Fruit fly (Drosophila melanogaster) whole organism, embryonic: ENCODE results near the gene Sik2.

Experiments
- Abd-B ChIP-seq: fragments of 200-800 bp; sonication (Bioruptor generic); optimal IDR thresholded peaks from 2 replicates; lab custom pipeline; 2018; ENCODE audit warnings: missing biosample characterization, mild to moderate bottlenecking, missing genetic modification characterization, moderate library complexity
- Ada2b ChIP-seq: fragments of 200-800 bp; sonication (Bioruptor generic); IDR thresholded peaks from 2 replicates; pipeline ENCODE4 v1.3.6; 2022; ENCODE audit warnings: missing biosample characterization, missing genetic modification characterization
- Atf3 ChIP-seq: fragments of 200-800 bp; sonication (Bioruptor generic); optimal IDR thresholded peaks from 3 replicates; lab custom pipeline; 2016; ENCODE audit warnings: missing biosample characterization, missing genetic modification characterization
- Bteb2 ChIP-seq: fragments of 200-800 bp; sonication (Bioruptor generic); optimal IDR thresholded peaks from 2 replicates; lab custom pipeline; 2016; ENCODE audit warnings: missing biosample characterization, missing genetic modification characterization
- CG10565 ChIP-seq: fragments of 200-800 bp; sonication (Bioruptor generic); optimal IDR thresholded peaks from 3 replicates; lab custom pipeline; 2016; ENCODE audit warnings: missing biosample characterization, mild to moderate bottlenecking, missing genetic modification characterization
- CG11504 ChIP-seq: fragments of 200-800 bp; sonication (Bioruptor generic); optimal IDR thresholded peaks from 3 replicates; lab custom pipeline; 2019; ENCODE audit warnings: missing biosample characterization, mild to moderate bottlenecking, missing genetic modification characterization, moderate library complexity
- CG12155 ChIP-seq: fragments of 200-800 bp; sonication (Bioruptor generic); optimal IDR thresholded peaks from 3 replicates; lab custom pipeline; 2016; ENCODE audit warnings: missing biosample characterization, missing genetic modification characterization
- CG12219 ChIP-seq: fragments of 200-800 bp; sonication (Bioruptor generic); optimal IDR thresholded peaks from 3 replicates; lab custom pipeline; 2018; ENCODE audit warnings: missing biosample characterization, mild to moderate bottlenecking, missing genetic modification characterization
- CG12391 ChIP-seq: fragments of 200-800 bp; sonication (Bioruptor generic); optimal IDR thresholded peaks from 3 replicates; lab custom pipeline; 2018; ENCODE audit warnings: missing biosample characterization, mild to moderate bottlenecking, missing genetic modification characterization, moderate library complexity
- CG12659 ChIP-seq: fragments of 200-800 bp; sonication (Bioruptor generic); optimal IDR thresholded peaks from 3 replicates; lab custom pipeline; 2017; ENCODE audit warnings: mild to moderate bottlenecking, missing biosample characterization, missing genetic modification reagents, missing genetic modification characterization
- CG14050 ChIP-seq: fragments of 200-800 bp; sonication (Bioruptor generic); IDR thresholded peaks from 3 replicates; pipeline ENCODE4 v1.3.6; 2022; ENCODE audit warnings: missing biosample characterization, missing genetic modification characterization
- CG17385 ChIP-seq: fragments of 200-800 bp; sonication (Bioruptor generic); optimal IDR thresholded peaks from 3 replicates; lab custom pipeline; 2018; ENCODE audit warnings: missing biosample characterization, mild to moderate bottlenecking, missing genetic modification characterization
- CG18599 ChIP-seq: fragments of 200-800 bp; sonication (Bioruptor generic); optimal IDR thresholded peaks from 3 replicates; lab custom pipeline; 2017; ENCODE audit warnings: missing biosample characterization, missing genetic modification characterization, mild to moderate bottlenecking, moderate library complexity, missing genetic modification reagents
- CG2202 ChIP-seq: fragments of 200-800 bp; sonication (Bioruptor generic); optimal IDR thresholded peaks from 2 replicates; lab custom pipeline; 2018; ENCODE audit warnings: missing biosample characterization, mild to moderate bottlenecking, missing genetic modification characterization
- CG2889 ChIP-seq: fragments of 200-800 bp; sonication (Bioruptor generic); IDR thresholded peaks from 3 replicates; pipeline ENCODE4 v1.3.6; 2022; ENCODE audit warnings: missing biosample characterization, missing genetic modification characterization
- CG31441 ChIP-seq: fragments of 200-800 bp; sonication (Bioruptor generic); IDR thresholded peaks from 2 replicates; pipeline ENCODE4 v1.3.6; 2022; ENCODE audit warnings: missing biosample characterization, missing genetic modification characterization
- CG34224 ChIP-seq: fragments of 200-800 bp; sonication (Bioruptor generic); IDR thresholded peaks from 3 replicates; pipeline ENCODE4 v1.3.6; 2022; ENCODE audit warnings: missing biosample characterization, missing genetic modification characterization; ENCODE audit not compliant: partially characterized antibody
- CG4730 ChIP-seq: fragments of 200-800 bp; sonication (Bioruptor generic); IDR thresholded peaks from 2 replicates; pipeline ENCODE4 v1.3.6; 2022; ENCODE audit warnings: missing biosample characterization, missing genetic modification characterization
- CG6175 ChIP-seq: fragments of 200-800 bp; sonication (Bioruptor generic); IDR thresholded peaks from 3 replicates; pipeline ENCODE4 v1.3.6; 2022; ENCODE audit warnings: missing biosample characterization, missing genetic modification characterization
- CG7556 ChIP-seq: fragments of 200-800 bp; sonication (Bioruptor generic); optimal IDR thresholded peaks from 2 replicates; lab custom pipeline; 2017; ENCODE audit warnings: missing biosample characterization, mild to moderate bottlenecking, missing genetic modification characterization
- CG8290 ChIP-seq, 3 experiments: fragments of 200-800 bp; sonication (Bioruptor generic); optimal IDR thresholded peaks; 2 replicates each; lab custom pipeline; 2016 to 2019; ENCODE audit warnings: missing biosample characterization in 3 of 3, missing genetic modification characterization in 3 of 3, mild to moderate bottlenecking in 2 of 3, moderate library complexity in 1 of 3
- CG9609 ChIP-seq: fragments of 200-800 bp; sonication (Bioruptor generic); optimal IDR thresholded peaks from 3 replicates; lab custom pipeline; 2016; ENCODE audit warnings: missing biosample characterization, missing genetic modification characterization
- D19A ChIP-seq: fragments of 200-800 bp; optimal IDR thresholded peaks from 3 replicates; lab custom pipeline; 2019; ENCODE audit warnings: missing biosample characterization, mild to moderate bottlenecking, missing genetic modification characterization, moderate library complexity
- Eip74EF ChIP-seq, 2 experiments: fragments of 200-800 bp in 1 of 2; fragments of >200 bp in 1 of 2; sonication (Bioruptor generic) in 1 of 2; optimal IDR thresholded peaks; 2 replicates each; lab custom pipeline; 2017 to 2019; ENCODE audit warnings: missing biosample characterization in 2 of 2, missing genetic modification characterization in 2 of 2, mild to moderate bottlenecking in 1 of 2, moderate library complexity in 1 of 2
- Mad ChIP-seq: fragments of 200-800 bp; sonication (Bioruptor generic); optimal IDR thresholded peaks from 2 replicates; lab custom pipeline; 2016; ENCODE audit warnings: missing biosample characterization, missing genetic modification characterization
- Opbp ChIP-seq: fragments of 200-800 bp; sonication (Bioruptor generic); IDR thresholded peaks from 3 replicates; pipeline ENCODE4 v1.3.6; 2022; ENCODE audit warnings: missing biosample characterization, missing genetic modification characterization; ENCODE audit not compliant: partially characterized antibody
- PHDP ChIP-seq: fragments of 200-800 bp; sonication (Bioruptor generic); optimal IDR thresholded peaks from 3 replicates; lab custom pipeline; 2018; ENCODE audit warnings: missing biosample characterization, mild to moderate bottlenecking, missing genetic modification characterization, moderate library complexity
- Rfx ChIP-seq: fragments of 200-800 bp; sonication (Bioruptor generic); IDR thresholded peaks from 2 replicates; pipeline ENCODE4 v1.3.6; 2022; ENCODE audit warnings: missing biosample characterization, missing genetic modification characterization
- Spps ChIP-seq: fragments of 200-800 bp; sonication (Bioruptor generic); optimal IDR thresholded peaks from 2 replicates; lab custom pipeline; 2018; ENCODE audit warnings: missing biosample characterization, mild to moderate bottlenecking, missing genetic modification characterization
- Ssrp ChIP-seq: fragments of 200-800 bp; sonication (Bioruptor generic); optimal IDR thresholded peaks from 2 replicates; lab custom pipeline; 2018; ENCODE audit warnings: missing biosample characterization, mild to moderate bottlenecking, missing genetic modification characterization, moderate library complexity
- al ChIP-seq: fragments of 200-800 bp; sonication (Bioruptor generic); IDR thresholded peaks from 2 replicates; pipeline ENCODE4 v1.3.6; 2022; ENCODE audit warnings: missing biosample characterization, missing genetic modification characterization
- ara ChIP-seq: fragments of 200-800 bp; sonication (Bioruptor generic); IDR thresholded peaks from 2 replicates; pipeline ENCODE4 v1.3.6; 2022; ENCODE audit warnings: missing biosample characterization, missing genetic modification characterization
- bbx ChIP-seq: fragments of 200-800 bp; sonication (Bioruptor generic); IDR thresholded peaks from 2 replicates; pipeline ENCODE4 v1.3.6; 2022; ENCODE audit warnings: missing biosample characterization, missing genetic modification characterization; ENCODE audit not compliant: partially characterized antibody
- chinmo ChIP-seq: fragments of 200-800 bp; sonication (Bioruptor generic); IDR thresholded peaks from 4 replicates; pipeline ENCODE4 v1.3.6; 2022; ENCODE audit warnings: missing biosample characterization, missing genetic modification characterization; ENCODE audit not compliant: partially characterized antibody
- croc ChIP-seq: fragments of 200-800 bp; sonication (Bioruptor generic); conservative IDR thresholded peaks from 3 replicates; pipeline ENCODE4 v1.3.6; 2022; ENCODE audit warnings: missing biosample characterization, missing genetic modification characterization
- dimm ChIP-seq: fragments of 200-800 bp; sonication (Bioruptor generic); IDR thresholded peaks from 2 replicates; pipeline ENCODE4 v1.3.6; 2022; ENCODE audit warnings: missing biosample characterization, missing genetic modification characterization
- dysf ChIP-seq: fragments of 200-800 bp; sonication (Bioruptor generic); IDR thresholded peaks from 3 replicates; pipeline ENCODE4 v1.3.6; 2022; ENCODE audit warnings: missing biosample characterization, missing genetic modification characterization
- ftz-f1 ChIP-seq: fragments of 200-800 bp; sonication (Bioruptor generic); optimal IDR thresholded peaks from 2 replicates; lab custom pipeline; 2016; ENCODE audit warnings: missing biosample characterization, missing genetic modification characterization
- mld ChIP-seq: fragments of 200-800 bp; sonication (Bioruptor generic); IDR thresholded peaks from 3 replicates; pipeline ENCODE4 v1.3.6; 2022; ENCODE audit warnings: missing biosample characterization, missing genetic modification characterization; ENCODE audit not compliant: partially characterized antibody
- pan ChIP-seq, 4 experiments: fragments of >200 bp in 3 of 4; fragments of 200-800 bp in 1 of 4; sonication (Bioruptor generic) in 1 of 4; optimal IDR thresholded peaks in 3 of 4; IDR thresholded peaks in 1 of 4; 2 replicates each; pipeline versions ENCODE4 v1.3.6 to Lab custom; 2017 to 2022; ENCODE audit warnings: missing biosample characterization in 2 of 4, missing genetic modification characterization in 2 of 4, mixed read lengths in 1 of 4
- pita ChIP-seq: fragments of 200-800 bp; sonication (Bioruptor generic); optimal IDR thresholded peaks from 2 replicates; lab custom pipeline; 2017; ENCODE audit warnings: missing biosample characterization, mild to moderate bottlenecking, missing genetic modification characterization
- row ChIP-seq: fragments of 200-800 bp; sonication (Bioruptor generic); IDR thresholded peaks from 3 replicates; pipeline ENCODE4 v1.3.6; 2022; ENCODE audit warnings: missing biosample characterization, missing genetic modification characterization
- tgo ChIP-seq: fragments of 200-800 bp; sonication (Bioruptor generic); IDR thresholded peaks from 3 replicates; pipeline ENCODE4 v1.3.6; 2022; ENCODE audit warnings: missing biosample characterization, missing genetic modification characterization
- toy ChIP-seq: fragments of 200-800 bp; sonication (Bioruptor generic); IDR thresholded peaks from 2 replicates; pipeline ENCODE4 v1.3.6; 2022; ENCODE audit warnings: missing biosample characterization, missing genetic modification characterization
- ttk ChIP-seq: fragments of 200-800 bp; sonication (Bioruptor generic); IDR thresholded peaks from 2 replicates; pipeline ENCODE4 v2.1.2; 2022; ENCODE audit warnings: missing biosample characterization, missing genetic modification characterization
- tx ChIP-seq: fragments of 200-800 bp; sonication (Bioruptor generic); optimal IDR thresholded peaks from 2 replicates; lab custom pipeline; 2016; ENCODE audit warnings: missing biosample characterization, missing genetic modification characterization
- unc-4 ChIP-seq: fragments of 200-800 bp; sonication (Bioruptor generic); IDR thresholded peaks from 2 replicates; pipeline ENCODE4 v1.3.6; 2022; ENCODE audit warnings: missing biosample characterization, missing genetic modification characterization; ENCODE audit not compliant: partially characterized antibody
- wek ChIP-seq: fragments of 200-800 bp; sonication (Bioruptor generic); optimal IDR thresholded peaks from 3 replicates; lab custom pipeline; 2018; ENCODE audit warnings: missing biosample characterization, mild to moderate bottlenecking, missing genetic modification characterization, moderate library complexity

Gene Sik2

dm6 chrX:2088798-2089197, 27.1 kb upstream of the Sik2 start (continued):
- TF ChIP-seq pan (optimal IDR thresholded peaks at IDR 0.05; lab: Kevin White, UChicago) (no peak), pan (GFP tag; optimal IDR thresholded peaks at IDR 0.05 in 1 of 2, IDR thresholded peaks at IDR 0.05 in 1 of 2) (peak in 1 of 2 experiments; percentile 6), Ada2b (GFP tag; lab: Robert Waterston, UW) (0 out of 2 replicates have a peak, but pooled peaks have one; percentile 5), CG4730 (GFP tag; lab: Robert Waterston, UW) (no peak), CG18599 (peak; percentile 26), CG2202 (tag; lab: Kevin White, UChicago) (no peak), ara (GFP tag; lab: Robert Waterston, UW) (no peak), PHDP (tag; lab: Kevin White, UChicago) (no peak), CG14050 (GFP tag; lab: Robert Waterston, UW) (no peak), ftz-f1 (GFP tag; lab: Kevin White, UChicago) (peak; percentile 26), tgo (peak; percentile 30; the same call in 1 of the 3 replicates), Spps (no peak), CG12219 (GFP tag; lab: Kevin White, UChicago) (no peak), dysf (GFP tag; lab: Robert Waterston, UW) (0 out of 3 replicates have a peak, but pooled peaks have one; percentile 10), Rfx (GFP tag; lab: Robert Waterston, UW) (peak; percentile 40; the same call in 1 of the 2 replicates), wek (no peak), CG10565 (GFP tag; lab: Kevin White, UChicago) (no peak), Ssrp (tag; lab: Kevin White, UChicago) (no peak), row (GFP tag; lab: Robert Waterston, UW) (0 out of 3 replicates have a peak, but pooled peaks have one; percentile 12), Mad (no peak), Opbp (GFP tag; lab: Robert Waterston, UW) (no peak), CG7556 (GFP tag; lab: Kevin White, UChicago) (no peak), D19A (tag; lab: Kevin White, UChicago) (peak; percentile 59), CG31441 (no peak), mld (GFP tag; lab: Robert Waterston, UW) (no peak), pita (GFP tag; lab: Kevin White, UChicago) (no peak)

DNA sequence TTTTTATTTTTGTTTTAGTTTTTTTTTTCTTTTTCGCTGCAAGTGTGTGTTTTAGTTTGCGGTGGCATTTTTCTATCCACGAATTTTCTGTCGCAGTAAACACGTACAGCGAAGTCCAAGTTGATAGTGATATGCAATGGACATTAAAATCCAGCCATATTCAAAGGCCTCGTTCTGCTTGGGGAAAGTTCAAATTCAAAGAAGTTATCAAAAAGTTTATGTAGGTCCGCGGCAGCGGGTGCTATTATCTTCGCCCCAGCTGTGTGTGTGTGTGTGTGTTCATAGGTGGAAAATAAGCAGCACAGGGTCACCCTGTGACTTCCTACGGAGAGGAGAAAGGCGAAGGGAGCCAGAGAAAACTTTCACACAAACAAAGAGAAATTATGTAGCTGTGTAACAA, 25.8 kb upstream of the Sik2 start:
- TF ChIP-seq CG34224 (GFP tag; lab: Robert Waterston, UW) (no peak), CG12659 (GFP tag; lab: Kevin White, UChicago) (peak; percentile 56), dimm (0 out of 2 replicates have a peak, but pooled peaks have one; percentile 45), ttk (GFP tag; lab: Robert Waterston, UW) (peak; percentile 36), toy (GFP tag; lab: Robert Waterston, UW) (0 out of 2 replicates have a peak, but pooled peaks have one; percentile 32), CG2889 (GFP tag; lab: Robert Waterston, UW) (peak; percentile 50; the same call in 1 of the 3 replicates), CG9609 (GFP tag; lab: Kevin White, UChicago) (peak; percentile 34), bbx (GFP tag; lab: Robert Waterston, UW) (no peak), unc-4 (no peak), Eip74EF (GFP tag; optimal IDR thresholded peaks at IDR 0.05; lab: Kevin White, UChicago) (peak in 1 of 2 experiments; percentile 3), Ssrp (tag; lab: Kevin White, UChicago) (peak; percentile 44), al (GFP tag; lab: Robert Waterston, UW) (0 out of 2 replicates have a peak, but pooled peaks have one; percentile 27), croc (GFP tag; lab: Robert Waterston, UW) (peak; percentile 32; the same call in 1 of the 3 replicates), CG8290 (GFP tag; optimal IDR thresholded peaks at IDR 0.05; lab: Kevin White, UChicago) (no peak), CG8290 (tag; optimal IDR thresholded peaks at IDR 0.05; lab: Kevin White, UChicago) (peak in 1 of 2 experiments; percentile 90), Abd-B (peak; percentile 31), CG12391 (tag; lab: Kevin White, UChicago) (peak; percentile 65), Atf3 (GFP tag; lab: Kevin White, UChicago) (peak; percentile 43), Bteb2 (GFP tag; lab: Kevin White, UChicago) (peak; percentile 18), CG12155 (peak; percentile 35), CG17385 (peak; percentile 50), CG6175 (0 out of 3 replicates have a peak, but pooled peaks have one; percentile 24), CG11504 (tag; lab: Kevin White, UChicago) (peak; percentile 69), tx (GFP tag; lab: Kevin White, UChicago) (peak; percentile 36), chinmo (GFP tag; lab: Robert Waterston, UW) (0 out of 4 replicates have a peak, but pooled peaks have one; percentile 19)
